Worm (Caenorhabditis elegans) whole organism, L4 larva: Measurements from ENCODE around the gene glb-17.
"Not testable (repeated sequence)": the region's sequence is repeated elsewhere in the genome, so short reads cannot be mapped to it uniquely, and the experiment has no call there.

Source experiments
- F10B5.3 ChIP-seq: sonication (generic microtip); optimal IDR thresholded peaks from 2 replicates; lab custom pipeline; 2016; ENCODE audit warnings: mild to moderate bottlenecking, missing genetic modification characterization, missing compliant biosample characterization
- Y5F2A.4 ChIP-seq: fragments of 200-800 bp; sonication (Bioruptor generic); optimal IDR thresholded peaks from 2 replicates; lab custom pipeline; 2018; ENCODE audit warnings: mild to moderate bottlenecking, missing genetic modification characterization, missing compliant biosample characterization
- aly-2 ChIP-seq: sonication (generic microtip); optimal IDR thresholded peaks from 2 replicates; lab custom pipeline; 2018; ENCODE audit warnings: missing biosample characterization, missing genetic modification characterization
- nhr-28 ChIP-seq: fragments of 150-350 bp; optimal IDR thresholded peaks from 2 replicates; lab custom pipeline; 2014; ENCODE audit warnings: missing biosample characterization, missing genetic modification characterization
- nhr-76 ChIP-seq: fragments of 150-350 bp; optimal IDR thresholded peaks from 2 replicates; lab custom pipeline; 2014; ENCODE audit warnings: missing biosample characterization, missing genetic modification characterization
- saeg-2 ChIP-seq: fragments of 200-800 bp; sonication (Bioruptor generic); IDR thresholded peaks from 2 replicates; pipeline ENCODE4 v1.3.6; 2022; ENCODE audit warnings: missing genetic modification reagents, missing genetic modification characterization, missing compliant biosample characterization
- unc-62 ChIP-seq, 3 experiments: fragments of 150-350 bp in 1 of 3; sonication (generic microtip); optimal IDR thresholded peaks in 2 of 3; peaks in 1 of 3; 1 replicate in 1 of 3; 2 replicates in 2 of 3; lab custom pipeline; 2014 to 2017; ENCODE audit warnings: missing biosample characterization in 3 of 3, missing genetic modification characterization in 3 of 3, missing genetic modification reagents in 3 of 3, missing genotype in 1 of 3

DNA sequence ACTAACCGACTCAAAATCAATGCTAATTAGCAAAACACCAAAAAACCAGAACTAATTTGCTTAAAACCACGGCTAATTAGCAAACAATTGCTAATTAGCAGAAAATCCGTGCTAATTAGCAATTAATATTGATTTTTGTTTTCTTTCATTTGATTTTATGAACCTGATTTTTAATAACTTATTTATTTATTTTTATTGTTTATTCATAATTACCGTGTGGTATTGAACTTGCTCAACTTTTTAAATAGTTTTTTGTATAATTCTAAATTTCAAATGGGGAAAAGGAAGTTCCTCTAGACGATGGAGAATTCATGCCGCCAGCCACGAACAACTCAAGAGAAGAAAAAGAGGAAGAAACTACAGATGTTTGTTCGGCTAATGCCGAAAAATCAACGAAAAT, 49.0 kb upstream of the glb-17 start, which contains the start of gene F34H10.1:
- TF ChIP-seq Y5F2A.4 (GFP tag; lab: Kevin White, UChicago); aly-2 (tag; lab: Kevin White, UChicago); F10B5.3; nhr-28 (tag; lab: Kevin White, UChicago); saeg-2 (GFP tag; lab: Robert Waterston, UW); nhr-76 (tag; lab: Kevin White, UChicago); unc-62 (GFP tag; optimal IDR thresholded peaks at IDR 0.05 in 1 of 2; lab: Kevin White, UChicago); unc-62 (tag; optimal IDR thresholded peaks at IDR 0.05; lab: Kevin White, UChicago): not testable (repeated sequence)
